Worm (Caenorhabditis elegans) whole organism, late embryonic: ENCODE results near the gene srab-25.

Experiments
- C08G9.2 ChIP-seq: sonication (generic microtip); optimal IDR thresholded peaks from 2 replicates; lab custom pipeline; 2016; ENCODE audit warnings: mild to moderate bottlenecking, missing genetic modification characterization, moderate library complexity, missing compliant biosample characterization
- C38D4.7 ChIP-seq: fragments of 200-800 bp; sonication (Bioruptor generic); optimal IDR thresholded peaks from 2 replicates; lab custom pipeline; 2018; ENCODE audit warnings: mild to moderate bottlenecking, missing genetic modification characterization, moderate library complexity, missing compliant biosample characterization
- F13H6.1 ChIP-seq: sonication (generic microtip); optimal IDR thresholded peaks from 2 replicates; lab custom pipeline; 2016; ENCODE audit warnings: missing genetic modification characterization, missing compliant biosample characterization
- K02D7.2 ChIP-seq: sonication (generic microtip); optimal IDR thresholded peaks from 2 replicates; lab custom pipeline; 2017; ENCODE audit warnings: mild to moderate bottlenecking, missing genetic modification characterization, missing compliant biosample characterization
- K09A11.1 ChIP-seq: sonication (generic microtip); optimal IDR thresholded peaks from 2 replicates; lab custom pipeline; 2017; ENCODE audit warnings: antibody characterized with exemption, mild to moderate bottlenecking, missing genetic modification characterization, missing compliant biosample characterization; ENCODE audit not compliant: insufficient read depth
- Y22D7AL.16 ChIP-seq: sonication (generic microtip); optimal IDR thresholded peaks from 2 replicates; lab custom pipeline; 2016; ENCODE audit warnings: missing genetic modification characterization, missing compliant biosample characterization
- ama-1 ChIP-seq: fragments of 150-350 bp; optimal IDR thresholded peaks from 2 replicates; lab custom pipeline; 2014
- ceh-18 ChIP-seq: sonication (generic microtip); optimal IDR thresholded peaks from 2 replicates; lab custom pipeline; 2016; ENCODE audit warnings: missing genetic modification characterization, missing compliant biosample characterization
- ceh-24 ChIP-seq: sonication (generic microtip); optimal IDR thresholded peaks from 2 replicates; lab custom pipeline; 2016; ENCODE audit warnings: mild to moderate bottlenecking, missing genetic modification characterization, missing compliant biosample characterization
- ceh-30 ChIP-seq: fragments of 150-350 bp; optimal IDR thresholded peaks from 2 replicates; lab custom pipeline; 2014; ENCODE audit warnings: missing biosample characterization, missing genetic modification characterization
- ceh-31 ChIP-seq: sonication (generic microtip); optimal IDR thresholded peaks from 2 replicates; lab custom pipeline; 2016; ENCODE audit warnings: missing genetic modification characterization, missing compliant biosample characterization
- ceh-34 ChIP-seq: sonication (generic microtip); optimal IDR thresholded peaks from 2 replicates; lab custom pipeline; 2016; ENCODE audit warnings: mild to moderate bottlenecking, missing genetic modification characterization, missing compliant biosample characterization
- ceh-45 ChIP-seq: fragments of 200-800 bp; sonication (Bioruptor generic); IDR thresholded peaks from 2 replicates; pipeline ENCODE4 v1.3.6; 2022; ENCODE audit warnings: missing genetic modification reagents, missing genetic modification characterization, missing compliant biosample characterization
- ceh-48 ChIP-seq: sonication (generic microtip); optimal IDR thresholded peaks from 2 replicates; lab custom pipeline; 2016; ENCODE audit warnings: missing genetic modification characterization, inconsistent platforms, missing compliant biosample characterization
- ceh-9 ChIP-seq: sonication (generic microtip); optimal IDR thresholded peaks from 2 replicates; lab custom pipeline; 2016; ENCODE audit warnings: mild to moderate bottlenecking, missing genetic modification characterization, inconsistent platforms, missing compliant biosample characterization
- che-1 ChIP-seq: sonication (generic microtip); optimal IDR thresholded peaks from 2 replicates; lab custom pipeline; 2016; ENCODE audit warnings: mild to moderate bottlenecking, missing genetic modification characterization, missing compliant biosample characterization
- dmd-4 ChIP-seq: sonication (generic microtip); optimal IDR thresholded peaks from 2 replicates; lab custom pipeline; 2016; ENCODE audit warnings: borderline replicate concordance, missing genetic modification characterization, missing compliant biosample characterization
- dve-1 ChIP-seq: sonication (generic microtip); optimal IDR thresholded peaks from 2 replicates; lab custom pipeline; 2017; ENCODE audit warnings: antibody characterized with exemption, mild to moderate bottlenecking, missing genetic modification characterization, missing compliant biosample characterization
- elt-2 ChIP-seq: sonication (generic microtip); optimal IDR thresholded peaks from 2 replicates; lab custom pipeline; 2016; ENCODE audit warnings: missing genetic modification reagents, missing genetic modification characterization, missing compliant biosample characterization
- elt-4 ChIP-seq: sonication (generic microtip); optimal IDR thresholded peaks from 2 replicates; lab custom pipeline; 2016; ENCODE audit warnings: missing genetic modification characterization, missing compliant biosample characterization
- ets-4 ChIP-seq: sonication (generic microtip); optimal IDR thresholded peaks from 2 replicates; lab custom pipeline; 2016; ENCODE audit warnings: missing genetic modification characterization, missing compliant biosample characterization
- fax-1 ChIP-seq: sonication (generic microtip); optimal IDR thresholded peaks from 2 replicates; lab custom pipeline; 2016; ENCODE audit warnings: missing genotype, missing genetic modification characterization, missing compliant biosample characterization
- fkh-10 ChIP-seq: fragments of 150-350 bp; optimal IDR thresholded peaks from 2 replicates; lab custom pipeline; 2014; ENCODE audit warnings: missing biosample characterization, missing genetic modification reagents, missing genetic modification characterization
- gmeb-2 ChIP-seq: sonication (generic microtip); optimal IDR thresholded peaks from 2 replicates; lab custom pipeline; 2016; ENCODE audit warnings: missing genetic modification characterization, inconsistent platforms, missing compliant biosample characterization
- hlh-15 ChIP-seq: sonication (generic microtip); optimal IDR thresholded peaks from 2 replicates; lab custom pipeline; 2016; ENCODE audit warnings: missing genetic modification characterization, missing compliant biosample characterization
- hlh-6 ChIP-seq: sonication (generic microtip); optimal IDR thresholded peaks from 2 replicates; lab custom pipeline; 2016; ENCODE audit warnings: missing genotype, missing genetic modification characterization, missing compliant biosample characterization
- lim-6 ChIP-seq: sonication (generic microtip); optimal IDR thresholded peaks from 2 replicates; lab custom pipeline; 2016; ENCODE audit warnings: missing genetic modification characterization, missing compliant biosample characterization
- nfya-1 ChIP-seq: sonication (generic microtip); optimal IDR thresholded peaks from 2 replicates; lab custom pipeline; 2017; ENCODE audit warnings: missing genetic modification characterization, mild to moderate bottlenecking, missing compliant biosample characterization, antibody characterized with exemption, moderate library complexity
- nhr-232 ChIP-seq: sonication (generic microtip); optimal IDR thresholded peaks from 2 replicates; lab custom pipeline; 2016; ENCODE audit warnings: missing genetic modification characterization, missing compliant biosample characterization
- npax-4 ChIP-seq: sonication (generic microtip); optimal IDR thresholded peaks from 2 replicates; lab custom pipeline; 2016; ENCODE audit warnings: missing genetic modification characterization, missing compliant biosample characterization
- pag-3 ChIP-seq: sonication (generic microtip); optimal IDR thresholded peaks from 2 replicates; lab custom pipeline; 2016; ENCODE audit warnings: missing compliant biosample characterization, missing genetic modification characterization, borderline replicate concordance
- pax-1 ChIP-seq: fragments of 150-350 bp; optimal IDR thresholded peaks from 2 replicates; lab custom pipeline; 2014; ENCODE audit warnings: missing biosample characterization, missing genetic modification characterization
- pha-4 ChIP-seq: fragments of 150-350 bp; optimal IDR thresholded peaks from 2 replicates; lab custom pipeline; 2018; ENCODE audit warnings: missing biosample characterization, missing genetic modification reagents, missing genetic modification characterization
- pqm-1 ChIP-seq: sonication (generic microtip); optimal IDR thresholded peaks from 2 replicates; lab custom pipeline; 2016; ENCODE audit warnings: missing genetic modification characterization, missing compliant biosample characterization
- pros-1 ChIP-seq: fragments of 150-350 bp; optimal IDR thresholded peaks from 2 replicates; lab custom pipeline; 2014; ENCODE audit warnings: missing biosample characterization, missing genetic modification reagents, missing genetic modification characterization
- sox-2 ChIP-seq: fragments of 200-800 bp; sonication (Bioruptor generic); IDR thresholded peaks from 2 replicates; pipeline ENCODE4 v1.3.6; 2022; ENCODE audit warnings: missing genetic modification reagents, missing genetic modification characterization, missing compliant biosample characterization
- sox-4 ChIP-seq: sonication (generic microtip); optimal IDR thresholded peaks from 2 replicates; lab custom pipeline; 2017; ENCODE audit warnings: mild to moderate bottlenecking, missing genetic modification characterization, inconsistent platforms, missing compliant biosample characterization
- tbx-2 ChIP-seq: sonication (generic microtip); optimal IDR thresholded peaks from 2 replicates; lab custom pipeline; 2016; ENCODE audit warnings: missing genetic modification characterization, missing compliant biosample characterization
- ttx-3 ChIP-seq: sonication (generic microtip); optimal IDR thresholded peaks from 2 replicates; lab custom pipeline; 2016; ENCODE audit warnings: missing genetic modification reagents, missing genetic modification characterization, missing compliant biosample characterization
- unc-42 ChIP-seq: sonication (generic microtip); optimal IDR thresholded peaks from 2 replicates; lab custom pipeline; 2016; ENCODE audit warnings: missing genotype, missing genetic modification characterization, missing compliant biosample characterization
- unc-55 ChIP-seq: sonication (generic microtip); optimal IDR thresholded peaks from 2 replicates; lab custom pipeline; 2017; ENCODE audit warnings: missing biosample characterization, missing genetic modification reagents, missing genetic modification characterization
- zip-5 ChIP-seq: sonication (generic microtip); optimal IDR thresholded peaks from 2 replicates; lab custom pipeline; 2016; ENCODE audit warnings: missing genetic modification characterization, missing compliant biosample characterization
- ztf-16 ChIP-seq: sonication (generic microtip); optimal IDR thresholded peaks from 2 replicates; lab custom pipeline; 2017; ENCODE audit warnings: missing genetic modification characterization, missing compliant biosample characterization

Gene srab-25

ce11 chrV:1749053-1749452 lies 8.1 kb upstream of the srab-25 start, which contains the start of gene ZK697.8:
Gene ZK697.8 (minus strand): TSS chrV:1749153.
- TF ChIP-seq ceh-9 (tag; lab: Kevin White, UChicago), result no peak
- no peak for TF ChIP-seq ama-1 (lab: Kevin White, UChicago)
- no peak for TF ChIP-seq ceh-24 (tag; lab: Kevin White, UChicago)
- TF ChIP-seq gmeb-2, result no peak
- TF ChIP-seq F13H6.1 (tag; lab: Kevin White, UChicago), result no peak
- no peak for TF ChIP-seq che-1 (tag; lab: Kevin White, UChicago)
- no peak for TF ChIP-seq ceh-34 (tag; lab: Kevin White, UChicago)
- no peak for TF ChIP-seq C08G9.2 (tag; lab: Kevin White, UChicago)

- TF ChIP-seq unc-42 (peak; percentile 4), zip-5 (no peak), elt-4 (tag; lab: Kevin White, UChicago) (no peak), ztf-16 (no peak), sox-4 (tag; lab: Kevin White, UChicago) (no peak), elt-2 (tag; lab: Kevin White, UChicago) (peak; percentile 64), ceh-18 (tag; lab: Kevin White, UChicago) (peak; percentile 21), dve-1 (tag; lab: Kevin White, UChicago) (peak; percentile 17), ceh-30 (tag; lab: Kevin White, UChicago) (peak; percentile 80), Y22D7AL.16 (tag; lab: Kevin White, UChicago) (no peak), nfya-1 (tag; lab: Kevin White, UChicago) (peak; percentile 33), unc-55 (GFP tag; lab: Kevin White, UChicago) (peak; percentile 28), tbx-2 (tag; lab: Kevin White, UChicago) (peak; percentile 33), pqm-1 (peak; percentile 2), ets-4 (tag; lab: Kevin White, UChicago) (peak; percentile 22), dmd-4 (tag; lab: Kevin White, UChicago) (no peak), che-1 (tag; lab: Kevin White, UChicago) (no peak), fax-1 (tag; lab: Kevin White, UChicago) (no peak), C08G9.2 (tag; lab: Kevin White, UChicago) (no peak), ceh-31 (tag; lab: Kevin White, UChicago) (no peak), pros-1 (no peak), ceh-45 (no peak), lim-6 (tag; lab: Kevin White, UChicago) (no peak), ttx-3 (no peak), K02D7.2 (tag; lab: Kevin White, UChicago) (no peak), fkh-10 (GFP tag; lab: Kevin White, UChicago) (no peak), C38D4.7 (GFP tag; lab: Kevin White, UChicago) (no peak)
- TF ChIP-seq, all 69 proteins: peak for 10
These were observed 2.4 kb upstream of the srab-25 start, which contains the start of gene nhr-256 for ce11 chrV:1743205-1743870. Gene nhr-256 (plus strand): TSS chrV:1743771.

ce11 chrV:1734569-1734968 lies 6.4 kb downstream of the srab-25 start, which contains the start of gene str-160:
Gene str-160 (plus strand): TSS chrV:1734869.
- no peak for TF ChIP-seq pqm-1
- TF ChIP-seq ceh-9 (tag; lab: Kevin White, UChicago), result no peak
- no peak for TF ChIP-seq ztf-16
- no peak for TF ChIP-seq che-1 (tag; lab: Kevin White, UChicago)
- TF ChIP-seq K09A11.1 (tag; lab: Kevin White, UChicago), result no peak

ce11 chrV:1731918-1732317 lies 9.1 kb downstream of the srab-25 start, which contains the start of gene gst-21:
Gene gst-21 (minus strand): TSS chrV:1732018.
- no peak for TF ChIP-seq unc-55 (GFP tag; lab: Kevin White, UChicago)
- no peak for TF ChIP-seq ceh-45
- TF ChIP-seq elt-4 (tag; lab: Kevin White, UChicago), result no peak
- no peak for TF ChIP-seq npax-4
- TF ChIP-seq ceh-18 (tag; lab: Kevin White, UChicago), result no peak
- TF ChIP-seq hlh-6, result no peak
- no peak for TF ChIP-seq pax-1 (tag; lab: Kevin White, UChicago)
- TF ChIP-seq lim-6 (tag; lab: Kevin White, UChicago), result no peak
- TF ChIP-seq nhr-232, result no peak
- no peak for TF ChIP-seq pha-4 (tag; lab: Kevin White, UChicago)
- TF ChIP-seq elt-2 (tag; lab: Kevin White, UChicago), result no peak
- TF ChIP-seq ceh-48 (tag; lab: Kevin White, UChicago), result no peak
- TF ChIP-seq sox-2 (GFP tag; lab: Robert Waterston, UW), result no peak
- TF ChIP-seq hlh-15 (tag; lab: Kevin White, UChicago), result no peak
- no peak for TF ChIP-seq pag-3
